Fruit fly (Drosophila melanogaster) whole organism, embryonic: ENCODE data around the gene TM9SF3.

Source experiments
- BEAF-32 ChIP-seq: fragments of 200-800 bp; sonication (Bioruptor generic); optimal IDR thresholded peaks from 3 replicates; lab custom pipeline; 2017; ENCODE audit warnings: missing biosample characterization, missing genetic modification characterization, mild to moderate bottlenecking, moderate library complexity, missing genetic modification reagents
- Bteb2 ChIP-seq: fragments of 200-800 bp; sonication (Bioruptor generic); optimal IDR thresholded peaks from 2 replicates; lab custom pipeline; 2016; ENCODE audit warnings: missing biosample characterization, missing genetic modification characterization
- CG10959 ChIP-seq: fragments of 200-800 bp; sonication (Bioruptor generic); IDR thresholded peaks from 2 replicates; pipeline ENCODE4 v1.3.6; 2022; ENCODE audit warnings: missing biosample characterization, missing genetic modification characterization
- CG11085 ChIP-seq: fragments of 200-800 bp; sonication (Bioruptor generic); IDR thresholded peaks from 2 replicates; pipeline ENCODE4 v1.3.6; 2022; ENCODE audit warnings: missing biosample characterization, missing genetic modification characterization
- CG13775 ChIP-seq: fragments of 200-800 bp; sonication (Bioruptor generic); optimal IDR thresholded peaks from 3 replicates; lab custom pipeline; 2017; ENCODE audit warnings: missing biosample characterization, mild to moderate bottlenecking, missing genetic modification characterization
- CG13894 ChIP-seq: fragments of 200-800 bp; sonication (Bioruptor generic); optimal IDR thresholded peaks from 3 replicates; lab custom pipeline; 2018; ENCODE audit warnings: missing biosample characterization, mild to moderate bottlenecking, missing genetic modification characterization, moderate library complexity
- CG15269 ChIP-seq: fragments of 200-800 bp; sonication (Bioruptor generic); optimal IDR thresholded peaks from 2 replicates; lab custom pipeline; 2018; ENCODE audit warnings: missing biosample characterization, mild to moderate bottlenecking, missing genetic modification characterization, moderate library complexity
- CG17385 ChIP-seq: fragments of 200-800 bp; sonication (Bioruptor generic); optimal IDR thresholded peaks from 3 replicates; lab custom pipeline; 2018; ENCODE audit warnings: missing biosample characterization, mild to moderate bottlenecking, missing genetic modification characterization
- CG2116 ChIP-seq: fragments of 200-800 bp; sonication (Bioruptor generic); optimal IDR thresholded peaks from 3 replicates; lab custom pipeline; 2018; ENCODE audit warnings: missing biosample characterization, mild to moderate bottlenecking, missing genetic modification characterization
- CG4854 ChIP-seq: fragments of 200-800 bp; sonication (Bioruptor generic); optimal IDR thresholded peaks from 2 replicates; lab custom pipeline; 2016; ENCODE audit warnings: missing biosample characterization, missing genetic modification characterization, inconsistent platforms
- CG7745 ChIP-seq: fragments of 200-800 bp; sonication (Bioruptor generic); optimal IDR thresholded peaks from 2 replicates; lab custom pipeline; 2018; ENCODE audit warnings: missing biosample characterization, mild to moderate bottlenecking, missing genetic modification characterization, moderate library complexity
- CG7839 ChIP-seq: fragments of 200-800 bp; sonication (Bioruptor generic); optimal IDR thresholded peaks from 3 replicates; lab custom pipeline; 2018; ENCODE audit warnings: missing biosample characterization, mild to moderate bottlenecking, missing genetic modification characterization, moderate library complexity
- CG7928 ChIP-seq: fragments of 200-800 bp; sonication (Bioruptor generic); optimal IDR thresholded peaks from 2 replicates; lab custom pipeline; 2017; ENCODE audit warnings: missing biosample characterization, mild to moderate bottlenecking, missing genetic modification characterization
- CG9727 ChIP-seq: fragments of 200-800 bp; sonication (Bioruptor generic); optimal IDR thresholded peaks from 3 replicates; lab custom pipeline; 2017; ENCODE audit warnings: missing biosample characterization, mild to moderate bottlenecking, missing genetic modification characterization
- Chrac-16 ChIP-seq: fragments of 200-800 bp; sonication (Bioruptor generic); optimal IDR thresholded peaks from 3 replicates; lab custom pipeline; 2016; ENCODE audit warnings: missing biosample characterization, missing genetic modification characterization
- CoRest ChIP-seq: fragments of 200-800 bp; sonication (Bioruptor generic); optimal IDR thresholded peaks from 3 replicates; lab custom pipeline; 2018; ENCODE audit warnings: missing biosample characterization, mild to moderate bottlenecking, missing genetic modification characterization, moderate library complexity
- Dp ChIP-seq: fragments of 200-800 bp; sonication (Bioruptor generic); optimal IDR thresholded peaks from 2 replicates; lab custom pipeline; 2018; ENCODE audit warnings: missing biosample characterization, mild to moderate bottlenecking, missing genetic modification characterization, moderate library complexity
- Fer3 ChIP-seq: fragments of 200-800 bp; sonication (Bioruptor generic); optimal IDR thresholded peaks from 2 replicates; lab custom pipeline; 2018; ENCODE audit warnings: missing biosample characterization, mild to moderate bottlenecking, missing genetic modification characterization, moderate library complexity
- H2.0 ChIP-seq: fragments of 200-800 bp; sonication (Bioruptor generic); IDR thresholded peaks from 2 replicates; pipeline ENCODE4 v1.3.6; 2022; ENCODE audit warnings: missing biosample characterization, missing genetic modification characterization
- Lpt ChIP-seq: fragments of >200 bp; optimal IDR thresholded peaks from 2 replicates; lab custom pipeline; 2018; ENCODE audit warnings: missing biosample characterization, missing genetic modification characterization
- Myb ChIP-seq: fragments of 200-800 bp; sonication (Bioruptor generic); optimal IDR thresholded peaks from 2 replicates; lab custom pipeline; 2016; ENCODE audit warnings: missing biosample characterization, missing genetic modification characterization
- Neu2 ChIP-seq: fragments of 200-800 bp; sonication (Bioruptor generic); optimal IDR thresholded peaks from 3 replicates; lab custom pipeline; 2016; ENCODE audit warnings: missing biosample characterization, missing genetic modification characterization, borderline replicate concordance
- Ptx1 ChIP-seq: fragments of 200-800 bp; sonication (Bioruptor generic); IDR thresholded peaks from 2 replicates; pipeline ENCODE4 v1.3.6; 2022; ENCODE audit warnings: missing biosample characterization, missing genetic modification characterization
- Ravus ChIP-seq: fragments of 200-800 bp; sonication (Bioruptor generic); IDR thresholded peaks from 2 replicates; pipeline ENCODE4 v1.3.6; 2022; ENCODE audit warnings: missing biosample characterization, missing genetic modification characterization
- Rx ChIP-seq: fragments of 200-800 bp; sonication (Bioruptor generic); IDR thresholded peaks from 2 replicates; pipeline ENCODE4 v1.3.6; 2022; ENCODE audit warnings: missing biosample characterization, missing genetic modification characterization
- Scr ChIP-seq: fragments of 200-800 bp; sonication (Bioruptor generic); IDR thresholded peaks from 2 replicates; pipeline ENCODE4 v1.3.6; 2022; ENCODE audit warnings: missing biosample characterization, missing genetic modification characterization; ENCODE audit not compliant: partially characterized antibody
- Sin3A ChIP-seq: fragments of >200 bp; optimal IDR thresholded peaks from 2 replicates; lab custom pipeline; 2018
- Stat92E ChIP-seq, 3 experiments: fragments of >200 bp in 2 of 3; fragments of 200-800 bp in 1 of 3; sonication (Bioruptor generic) in 1 of 3; optimal IDR thresholded peaks; 2 replicates each; lab custom pipeline; 2017 to 2019; ENCODE audit warnings: missing biosample characterization in 3 of 3, missing genetic modification characterization in 3 of 3, mild to moderate bottlenecking in 1 of 3, moderate library complexity in 1 of 3
- abd-A ChIP-seq: fragments of 200-800 bp; sonication (Bioruptor generic); optimal IDR thresholded peaks from 3 replicates; lab custom pipeline; 2019; ENCODE audit warnings: missing biosample characterization, mild to moderate bottlenecking, missing genetic modification characterization, moderate library complexity
- ato ChIP-seq: fragments of 200-800 bp; sonication (Bioruptor generic); IDR thresholded peaks from 2 replicates; pipeline ENCODE4 v1.3.6; 2022; ENCODE audit warnings: missing biosample characterization, missing genetic modification characterization; ENCODE audit not compliant: partially characterized antibody
- bowl ChIP-seq: fragments of 200-800 bp; sonication (Bioruptor generic); IDR thresholded peaks from 2 replicates; pipeline ENCODE4 v1.3.6; 2022; ENCODE audit warnings: missing biosample characterization, missing genetic modification characterization
- cg ChIP-seq: fragments of 200-800 bp; sonication (Bioruptor generic); optimal IDR thresholded peaks from 3 replicates; lab custom pipeline; 2019; ENCODE audit warnings: missing biosample characterization, mild to moderate bottlenecking, missing genetic modification characterization, moderate library complexity
- chif ChIP-seq, 2 experiments: fragments of 200-800 bp; sonication (Bioruptor generic); optimal IDR thresholded peaks; 3 replicates each; lab custom pipeline; 2016; ENCODE audit warnings: missing biosample characterization in 2 of 2, missing genetic modification characterization in 2 of 2
- crc ChIP-seq: fragments of 200-800 bp; sonication (Bioruptor generic); optimal IDR thresholded peaks from 2 replicates; lab custom pipeline; 2016; ENCODE audit warnings: missing biosample characterization, missing genetic modification characterization
- dati ChIP-seq: fragments of 200-800 bp; sonication (Bioruptor generic); IDR thresholded peaks from 2 replicates; pipeline ENCODE4 v1.3.6; 2022; ENCODE audit warnings: missing biosample characterization, missing genetic modification characterization
- esg ChIP-seq: fragments of 200-800 bp; sonication (Bioruptor generic); conservative IDR thresholded peaks from 2 replicates; pipeline ENCODE4 v1.3.6; 2022; ENCODE audit warnings: missing biosample characterization, missing genetic modification characterization
- fd96Cb ChIP-seq: fragments of 200-800 bp; sonication (Bioruptor generic); optimal IDR thresholded peaks from 2 replicates; lab custom pipeline; 2018; ENCODE audit warnings: missing biosample characterization, mild to moderate bottlenecking, missing genetic modification characterization, moderate library complexity
- gcm ChIP-seq: fragments of 200-800 bp; sonication (Bioruptor generic); optimal IDR thresholded peaks from 2 replicates; lab custom pipeline; 2019; ENCODE audit warnings: missing biosample characterization, mild to moderate bottlenecking, missing genetic modification characterization, moderate library complexity
- h ChIP-seq: fragments of >200 bp; optimal IDR thresholded peaks from 2 replicates; lab custom pipeline; 2017
- hb ChIP-seq: fragments of 200-800 bp; sonication (Bioruptor generic); IDR thresholded peaks from 3 replicates; pipeline ENCODE4 v1.3.6; 2022; ENCODE audit warnings: missing biosample characterization, missing genetic modification characterization; ENCODE audit not compliant: partially characterized antibody
- ind ChIP-seq: fragments of 200-800 bp; sonication (Bioruptor generic); optimal IDR thresholded peaks from 3 replicates; lab custom pipeline; 2016; ENCODE audit warnings: missing biosample characterization, missing genetic modification characterization
- lab ChIP-seq: fragments of 200-800 bp; sonication (Bioruptor generic); optimal IDR thresholded peaks from 3 replicates; lab custom pipeline; 2017; ENCODE audit warnings: missing biosample characterization, missing genetic modification characterization, mild to moderate bottlenecking, moderate library complexity, missing genetic modification reagents
- luna ChIP-seq: fragments of 200-800 bp; sonication (Bioruptor generic); optimal IDR thresholded peaks from 2 replicates; lab custom pipeline; 2016; ENCODE audit warnings: missing biosample characterization, missing genetic modification characterization
- onecut ChIP-seq: fragments of 200-800 bp; sonication (Bioruptor generic); IDR thresholded peaks from 2 replicates; pipeline ENCODE4 v1.3.6; 2022; ENCODE audit warnings: missing biosample characterization, missing genetic modification characterization
- ranshi ChIP-seq: fragments of 200-800 bp; sonication (Bioruptor generic); IDR thresholded peaks from 2 replicates; pipeline ENCODE4 v1.3.6; 2022; ENCODE audit warnings: missing biosample characterization, missing genetic modification characterization
- row ChIP-seq: fragments of 200-800 bp; sonication (Bioruptor generic); IDR thresholded peaks from 3 replicates; pipeline ENCODE4 v1.3.6; 2022; ENCODE audit warnings: missing biosample characterization, missing genetic modification characterization
- sens-2 ChIP-seq: fragments of 200-800 bp; sonication (Bioruptor generic); IDR thresholded peaks from 2 replicates; pipeline ENCODE4 v1.3.6; 2022; ENCODE audit warnings: missing biosample characterization, missing genetic modification characterization
- seq ChIP-seq: fragments of 200-800 bp; sonication (Bioruptor generic); IDR thresholded peaks from 2 replicates; pipeline ENCODE4 v1.3.6; 2022; ENCODE audit warnings: missing biosample characterization, missing genetic modification characterization
- shn ChIP-seq: fragments of 200-800 bp; sonication (Bioruptor generic); optimal IDR thresholded peaks from 3 replicates; lab custom pipeline; 2016; ENCODE audit warnings: missing biosample characterization, missing genetic modification characterization
- sim ChIP-seq: fragments of 200-800 bp; sonication (Bioruptor generic); IDR thresholded peaks from 2 replicates; pipeline ENCODE4 v1.3.6; 2022; ENCODE audit warnings: missing biosample characterization, missing genetic modification characterization
- trh ChIP-seq: fragments of 200-800 bp; sonication (Bioruptor generic); optimal IDR thresholded peaks from 2 replicates; lab custom pipeline; 2016; ENCODE audit warnings: missing biosample characterization, missing genetic modification characterization

TM9SF3 gene

DNA sequence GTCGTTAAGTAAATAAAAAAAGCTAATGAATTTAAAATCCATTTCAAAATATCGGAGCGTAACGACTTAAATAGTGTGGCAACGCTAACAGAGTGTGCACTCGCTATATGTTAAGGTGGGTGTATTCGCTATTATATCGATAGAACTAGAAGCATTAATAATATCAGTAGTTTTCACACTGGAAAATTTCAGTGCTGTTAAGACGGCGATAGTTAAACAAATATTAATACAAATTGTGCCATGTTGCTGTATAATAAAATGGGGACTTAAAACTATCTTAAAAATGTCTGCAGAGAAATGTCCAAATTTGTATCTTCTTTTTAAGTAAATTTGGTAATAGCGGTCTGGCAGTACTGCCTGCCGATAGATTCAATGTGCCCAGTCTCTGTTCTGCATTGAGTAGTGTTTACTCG, 20.5 kb downstream of the TM9SF3 start (continued):
- TF ChIP-seq cg (GFP tag; lab: Kevin White, UChicago) (no peak), Sin3A (lab: Kevin White, UChicago) (peak; percentile 90), esg (GFP tag; lab: Robert Waterston, UW) (peak; percentile 92), ind (GFP tag; lab: Kevin White, UChicago) (peak; percentile 92), CG2116 (GFP tag; lab: Kevin White, UChicago) (peak; percentile 83), CG11085 (GFP tag; lab: Robert Waterston, UW) (peak; percentile 91), fd96Cb (tag; lab: Kevin White, UChicago) (peak; percentile 82), ranshi (peak; percentile 91), Rx (GFP tag; lab: Robert Waterston, UW) (peak; percentile 92), lab (GFP tag; lab: Kevin White, UChicago) (peak; percentile 89), onecut (GFP tag; lab: Robert Waterston, UW) (peak; percentile 57), abd-A (tag; lab: Kevin White, UChicago) (no peak), crc (GFP tag; lab: Kevin White, UChicago) (peak; percentile 70), CG13775 (GFP tag; lab: Kevin White, UChicago) (peak; percentile 91), h (lab: Kevin White, UChicago) (no peak), Dp (GFP tag; lab: Kevin White, UChicago) (peak; percentile 82), sens-2 (GFP tag; lab: Robert Waterston, UW) (peak; percentile 79), Lpt (GFP tag; lab: Kevin White, UChicago) (no peak), Ptx1 (GFP tag; lab: Robert Waterston, UW) (peak; percentile 96), BEAF-32 (GFP tag; lab: Kevin White, UChicago) (peak; percentile 96), seq (peak; percentile 67), luna (GFP tag; lab: Kevin White, UChicago) (peak; percentile 84), CG15269 (no peak), CG4854 (GFP tag; lab: Kevin White, UChicago) (no peak), row (GFP tag; lab: Robert Waterston, UW) (peak; percentile 95), CG7745 (tag; lab: Kevin White, UChicago) (no peak), gcm (GFP tag; lab: Kevin White, UChicago) (no peak), ato (GFP tag; lab: Robert Waterston, UW) (peak; percentile 60; the same call in 1 of the 2 replicates), Myb (GFP tag; lab: Kevin White, UChicago) (peak; percentile 99), Scr (peak; percentile 90), CG17385 (GFP tag; lab: Kevin White, UChicago) (peak; percentile 61), chif (GFP tag; optimal IDR thresholded peaks at IDR 0.05; lab: Kevin White, UChicago) (peak; percentile 80 to 87), CG7928 (GFP tag; lab: Kevin White, UChicago) (peak; percentile 52), CG9727 (peak; percentile 78), CoRest (tag; lab: Kevin White, UChicago) (peak; percentile 91), shn (peak; percentile 89), Bteb2 (GFP tag; lab: Kevin White, UChicago) (peak; percentile 67), sim (peak; percentile 40; the same call in 1 of the 2 replicates), CG10959 (GFP tag; lab: Robert Waterston, UW) (peak; percentile 73), dati (peak; percentile 80), trh (GFP tag; lab: Kevin White, UChicago) (peak; percentile 51), CG7839 (tag; lab: Kevin White, UChicago) (no peak), Fer3 (tag; lab: Kevin White, UChicago) (no peak), H2.0 (GFP tag; lab: Robert Waterston, UW) (peak; percentile 90), CG13894 (tag; lab: Kevin White, UChicago) (no peak), hb (peak; percentile 80), Ravus (peak; percentile 67), bowl (GFP tag; lab: Robert Waterston, UW) (peak; percentile 63; the same call in 1 of the 2 replicates), Neu2 (GFP tag; lab: Kevin White, UChicago) (no peak), Stat92E (GFP tag; optimal IDR thresholded peaks at IDR 0.05; lab: Kevin White, UChicago) (peak in 1 of 3 experiments; percentile 20), Chrac-16 (GFP tag; lab: Kevin White, UChicago) (peak; percentile 86)
